Worm (Caenorhabditis elegans) whole organism, L2 larva: Measurements from ENCODE around the gene twk-11.

Source experiments
- egl-27 ChIP-seq: sonication (generic microtip); optimal IDR thresholded peaks from 3 replicates; lab custom pipeline; 2017; ENCODE audit warnings: missing biosample characterization, missing genetic modification reagents, missing genetic modification characterization
- nhr-77 ChIP-seq: fragments of 150-350 bp; optimal IDR thresholded peaks from 2 replicates; lab custom pipeline; 2014; ENCODE audit warnings: missing biosample characterization, missing genetic modification characterization
- snpc-4 ChIP-seq: fragments of 150-350 bp; optimal IDR thresholded peaks from 2 replicates; lab custom pipeline; 2014; ENCODE audit warnings: missing biosample characterization, missing genetic modification characterization

ce11 chrV:7015872-7016271 is 20.5 kb downstream of the twk-11 start, which contains the start of gene C33G8.13:
- TF ChIP-seq snpc-4 (tag; lab: Kevin White, UChicago) (no peak), nhr-77 (tag; lab: Kevin White, UChicago) (no peak), egl-27 (tag; lab: Kevin White, UChicago) (no peak)
